Fruit fly (Drosophila melanogaster): ENCODE measurements around the gene CG33235.

The CG33235 gene

DNA sequence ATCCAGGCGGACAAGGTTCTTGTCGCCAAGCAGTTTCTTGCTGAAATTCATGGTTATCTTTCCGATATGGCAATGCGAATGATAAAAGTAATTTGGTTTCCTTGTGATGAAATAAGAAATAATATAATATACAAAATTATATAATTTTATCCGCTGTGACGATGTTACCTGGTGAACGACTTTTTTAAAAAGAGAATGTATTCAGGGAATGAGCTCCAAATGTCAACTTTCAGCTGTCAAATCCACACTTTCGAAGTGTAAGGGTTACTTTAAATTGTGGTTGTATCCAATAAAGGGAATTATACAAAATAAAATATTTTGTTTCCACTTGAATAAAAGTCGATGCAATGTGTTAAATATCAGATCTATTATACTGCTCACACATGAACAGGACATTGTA, at the start of gene CG33235:
Gene CG33235 (minus strand): TSS at position 101 of the 400 bp plus-strand sequence.
- TF ChIP-seq Sin3A (optimal IDR thresholded peaks at IDR 0.05) (no peak), psq (optimal IDR thresholded peaks at IDR 0.05) (no peak), h (optimal IDR thresholded peaks at IDR 0.05) (no peak), insv (optimal IDR thresholded peaks at IDR 0.05) (no peak), ttk (optimal IDR thresholded peaks at IDR 0.05) (no peak), Myc (optimal IDR thresholded peaks at IDR 0.05) (no peak)

DNA sequence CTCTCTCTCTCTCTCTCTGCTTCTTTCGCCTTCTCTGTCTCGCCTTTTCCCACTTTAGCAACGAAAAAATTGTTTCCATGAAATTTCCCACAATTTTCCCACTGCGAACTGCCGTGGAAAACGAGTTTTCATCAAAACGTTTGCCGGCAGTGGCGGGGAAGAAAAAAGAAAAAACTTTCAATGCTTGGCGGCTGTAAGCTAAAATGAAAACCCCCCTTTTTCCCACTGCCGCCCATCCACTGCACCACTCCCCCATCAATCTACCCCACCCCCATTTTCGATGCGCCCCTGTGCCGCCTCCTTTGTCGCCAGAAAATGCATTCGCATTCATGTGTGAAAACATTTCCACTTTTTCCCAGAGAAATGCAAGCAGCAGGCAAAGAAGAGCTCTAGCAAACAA, 39.9 kb upstream of the CG33235 start:
- TF ChIP-seq psq (optimal IDR thresholded peaks at IDR 0.05) = no peak
- no peak for TF ChIP-seq Myc (optimal IDR thresholded peaks at IDR 0.05)
- no peak for TF ChIP-seq Sin3A (optimal IDR thresholded peaks at IDR 0.05)
- no peak for TF ChIP-seq ttk (optimal IDR thresholded peaks at IDR 0.05)
- no peak for TF ChIP-seq insv (optimal IDR thresholded peaks at IDR 0.05)
- TF ChIP-seq h (optimal IDR thresholded peaks at IDR 0.05) = no peak

DNA sequence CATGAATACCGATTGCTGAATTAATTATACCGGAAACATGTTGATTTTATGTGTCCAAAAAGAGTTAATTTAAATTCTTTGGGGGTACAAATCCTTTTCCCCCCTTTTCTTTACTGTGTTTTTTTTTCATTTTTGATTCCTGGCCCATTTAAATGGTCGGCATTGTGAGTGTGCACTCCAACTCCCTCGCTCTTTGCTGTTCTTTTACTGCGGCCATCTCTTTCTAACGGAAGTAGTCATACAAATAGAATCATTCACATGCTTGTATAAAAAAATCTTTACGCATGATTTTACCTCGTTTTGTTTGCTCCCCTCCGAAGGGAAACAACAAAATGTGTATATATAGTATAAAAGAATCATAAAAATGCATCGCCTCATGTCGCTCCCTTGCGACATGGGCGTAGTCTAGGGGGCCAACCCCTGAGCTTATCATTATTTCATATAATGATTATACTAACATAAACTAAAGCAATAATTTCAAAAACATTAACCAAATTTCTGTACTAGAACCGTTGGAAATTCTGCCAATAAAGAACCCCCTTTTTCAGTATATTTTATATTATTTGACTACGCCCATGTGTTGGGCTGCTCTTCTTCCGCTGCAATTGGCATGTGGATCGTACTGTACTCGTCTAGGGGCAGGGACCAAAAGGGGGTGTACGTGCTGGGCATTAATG, 36.8 kb upstream of the CG33235 start:
- TF ChIP-seq h (optimal IDR thresholded peaks at IDR 0.05) (no peak), ttk (optimal IDR thresholded peaks at IDR 0.05) (no peak), insv (optimal IDR thresholded peaks at IDR 0.05) (no peak), Myc (optimal IDR thresholded peaks at IDR 0.05) (no peak), Sin3A (optimal IDR thresholded peaks at IDR 0.05) (no peak), psq (optimal IDR thresholded peaks at IDR 0.05) (no peak)

DNA sequence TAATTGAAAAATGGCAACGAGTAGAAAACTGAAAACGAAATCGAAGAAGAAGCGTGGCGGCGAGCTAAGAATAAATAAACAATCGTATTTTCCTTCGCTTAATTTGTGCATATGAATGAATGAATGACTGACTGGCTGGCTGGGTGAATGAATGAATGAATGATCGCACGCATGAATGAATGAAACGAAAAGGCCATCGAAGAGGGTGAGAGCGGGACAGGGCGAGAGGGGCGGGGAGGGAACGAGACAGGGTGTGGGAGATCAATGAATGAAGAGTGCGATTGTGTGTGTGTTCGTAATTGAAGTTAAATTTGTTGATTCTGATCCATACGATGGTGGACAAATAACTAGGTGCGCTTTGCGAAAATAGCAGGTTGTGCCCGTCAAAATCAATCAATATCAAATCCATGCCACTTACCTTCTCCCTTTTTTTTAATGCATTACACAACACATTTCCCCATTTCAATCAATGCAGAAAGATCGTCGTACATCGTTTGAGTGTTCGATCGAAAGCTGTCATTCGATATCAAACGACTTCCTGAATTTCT, 35.8 kb upstream of the CG33235 start:
- TF ChIP-seq Sin3A (optimal IDR thresholded peaks at IDR 0.05) (no peak), ttk (optimal IDR thresholded peaks at IDR 0.05) (no peak), h (optimal IDR thresholded peaks at IDR 0.05) (no peak), psq (optimal IDR thresholded peaks at IDR 0.05) (no peak), Myc (optimal IDR thresholded peaks at IDR 0.05) (no peak), insv (optimal IDR thresholded peaks at IDR 0.05) (no peak)

DNA sequence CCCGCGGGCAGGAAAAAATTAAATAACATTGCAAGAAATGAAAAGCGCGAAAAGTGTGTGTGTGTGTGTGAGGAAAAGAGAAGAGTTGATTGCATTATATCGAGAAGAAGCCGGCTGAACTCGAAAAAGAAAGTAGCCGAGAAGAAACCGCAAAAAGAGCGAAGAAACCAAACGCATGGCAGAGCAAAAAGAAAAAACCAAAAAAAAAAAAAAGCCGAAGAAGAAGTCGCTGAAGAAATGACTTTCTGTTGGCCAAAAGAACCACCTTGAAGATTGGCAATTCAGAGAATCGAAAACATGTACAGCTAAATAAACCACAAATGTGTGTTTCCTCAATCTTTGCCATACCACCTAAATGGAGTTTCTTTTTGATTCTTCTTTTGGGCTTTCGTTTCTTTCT, 32.5 kb upstream of the CG33235 start:
- no peak for TF ChIP-seq insv (optimal IDR thresholded peaks at IDR 0.05)
- TF ChIP-seq Myc (optimal IDR thresholded peaks at IDR 0.05) = no peak
- no peak for TF ChIP-seq Sin3A (optimal IDR thresholded peaks at IDR 0.05)
- TF ChIP-seq ttk (optimal IDR thresholded peaks at IDR 0.05) = no peak
- TF ChIP-seq psq (optimal IDR thresholded peaks at IDR 0.05) = no peak
- TF ChIP-seq h (optimal IDR thresholded peaks at IDR 0.05) = no peak

DNA sequence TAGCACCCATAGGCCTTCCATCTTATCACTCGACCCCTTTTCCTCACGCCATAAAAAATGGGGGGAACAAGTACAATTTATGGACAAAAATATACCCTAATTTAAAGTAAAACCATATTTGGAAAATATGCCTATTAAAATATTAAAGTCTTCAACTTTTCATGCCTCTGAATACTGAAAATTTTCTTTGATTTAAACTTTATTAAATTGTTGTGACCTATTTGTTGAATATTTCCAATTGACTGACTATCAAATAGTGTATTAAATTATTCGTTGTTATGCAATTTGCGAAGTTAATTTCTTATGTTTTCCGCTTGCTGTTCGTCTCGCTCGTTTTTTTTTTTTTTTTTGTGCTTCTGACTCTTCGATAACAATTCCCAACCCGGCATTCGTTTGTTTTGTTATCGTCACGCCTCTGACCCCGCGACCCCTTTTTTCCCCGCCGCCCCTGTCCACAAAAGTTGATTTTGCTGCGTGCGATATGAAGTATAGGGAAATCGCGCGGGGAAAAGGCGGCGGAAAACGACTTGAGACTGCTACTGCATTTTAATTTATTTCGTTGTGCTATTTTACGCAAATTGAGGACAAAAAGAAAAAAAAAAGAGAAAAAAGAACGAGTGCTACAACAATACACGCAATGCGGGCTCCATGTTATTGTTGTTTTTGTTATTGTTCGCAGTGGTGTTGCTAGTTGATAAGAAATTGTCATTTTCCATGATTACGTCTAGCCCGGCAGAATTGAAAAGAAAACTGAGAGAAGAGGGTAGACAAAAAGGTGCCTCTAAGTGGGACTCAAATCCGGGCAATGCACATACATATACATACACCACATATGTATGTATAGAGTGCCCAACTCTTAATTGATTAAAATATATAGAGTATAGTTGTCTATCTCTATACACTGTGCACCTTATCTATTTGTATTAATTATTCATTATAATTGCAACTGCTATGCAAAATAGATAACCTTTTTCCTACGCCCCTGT, 30.5 kb upstream of the CG33235 start:
- TF ChIP-seq ttk (optimal IDR thresholded peaks at IDR 0.05) (no peak), Sin3A (optimal IDR thresholded peaks at IDR 0.05) (no peak), insv (optimal IDR thresholded peaks at IDR 0.05) (no peak), psq (optimal IDR thresholded peaks at IDR 0.05) (no peak), h (optimal IDR thresholded peaks at IDR 0.05) (no peak), Myc (optimal IDR thresholded peaks at IDR 0.05) (no peak)

DNA sequence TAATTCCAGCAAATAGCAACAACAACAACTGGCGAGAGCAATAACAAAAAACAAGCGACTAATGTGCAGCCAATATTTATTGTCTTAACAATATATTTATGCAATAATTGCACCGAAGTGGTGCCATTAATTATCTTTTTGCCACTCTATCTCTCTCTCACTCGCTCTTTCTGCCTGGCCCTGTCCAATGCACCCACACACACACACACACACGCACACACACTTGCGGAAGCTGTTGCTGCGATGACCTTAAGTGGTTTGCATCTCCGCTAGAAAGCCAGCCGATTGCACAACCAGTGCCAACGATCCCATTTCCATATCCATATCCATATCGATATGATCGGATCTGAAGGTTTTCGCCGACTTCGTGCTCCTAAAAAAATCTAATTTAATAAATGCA, 28.8 kb upstream of the CG33235 start:
- TF ChIP-seq Sin3A (optimal IDR thresholded peaks at IDR 0.05) (no peak), psq (optimal IDR thresholded peaks at IDR 0.05) (no peak), Myc (optimal IDR thresholded peaks at IDR 0.05) (no peak), insv (optimal IDR thresholded peaks at IDR 0.05) (no peak), ttk (optimal IDR thresholded peaks at IDR 0.05) (no peak), h (optimal IDR thresholded peaks at IDR 0.05) (no peak)

DNA sequence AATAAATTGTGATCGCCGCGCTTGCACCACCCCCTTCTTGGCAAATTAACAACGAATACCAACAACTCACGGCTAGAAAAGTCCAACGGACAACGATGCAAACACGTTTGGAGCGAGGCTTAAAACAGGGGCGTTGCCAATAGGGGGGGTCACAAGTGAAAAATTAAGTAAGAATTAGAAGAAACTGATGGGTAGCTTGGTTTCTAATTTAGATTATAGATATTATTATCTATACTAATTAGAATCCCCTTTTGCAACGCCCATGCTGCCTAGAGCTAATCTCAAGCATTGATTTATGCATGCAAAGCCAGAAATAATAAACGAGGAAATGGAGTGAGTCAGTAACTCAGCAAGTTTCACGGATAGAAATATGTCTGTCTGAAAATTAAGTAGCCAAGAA, 27.1 kb upstream of the CG33235 start:
- no peak for TF ChIP-seq Sin3A (optimal IDR thresholded peaks at IDR 0.05)
- no peak for TF ChIP-seq ttk (optimal IDR thresholded peaks at IDR 0.05)
- no peak for TF ChIP-seq psq (optimal IDR thresholded peaks at IDR 0.05)
- TF ChIP-seq h (optimal IDR thresholded peaks at IDR 0.05) = no peak
- no peak for TF ChIP-seq insv (optimal IDR thresholded peaks at IDR 0.05)
- TF ChIP-seq Myc (optimal IDR thresholded peaks at IDR 0.05) = no peak

DNA sequence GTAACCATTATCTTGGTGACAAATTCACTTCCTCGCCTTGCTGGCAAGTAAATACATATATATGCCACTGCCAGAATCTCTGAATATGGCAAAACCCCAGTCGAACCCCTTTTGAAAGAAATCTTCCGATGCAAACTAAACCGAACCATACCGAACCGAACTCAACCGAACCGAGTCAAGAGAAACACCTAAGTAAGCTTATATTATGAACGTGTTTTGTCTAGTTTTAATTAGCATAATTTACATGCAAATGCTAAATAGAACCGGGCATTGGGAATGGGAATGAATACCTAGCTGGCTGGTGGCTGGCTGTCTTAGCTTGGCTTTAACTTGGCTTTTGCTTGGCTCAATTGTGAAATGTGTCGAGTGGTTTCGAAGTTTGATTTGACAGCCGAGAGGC, 25.9 kb upstream of the CG33235 start:
- TF ChIP-seq ttk (optimal IDR thresholded peaks at IDR 0.05) = no peak
- no peak for TF ChIP-seq h (optimal IDR thresholded peaks at IDR 0.05)
- TF ChIP-seq Myc (optimal IDR thresholded peaks at IDR 0.05) = no peak
- TF ChIP-seq Sin3A (optimal IDR thresholded peaks at IDR 0.05) = no peak
- no peak for TF ChIP-seq psq (optimal IDR thresholded peaks at IDR 0.05)
- TF ChIP-seq insv (optimal IDR thresholded peaks at IDR 0.05) = no peak

DNA sequence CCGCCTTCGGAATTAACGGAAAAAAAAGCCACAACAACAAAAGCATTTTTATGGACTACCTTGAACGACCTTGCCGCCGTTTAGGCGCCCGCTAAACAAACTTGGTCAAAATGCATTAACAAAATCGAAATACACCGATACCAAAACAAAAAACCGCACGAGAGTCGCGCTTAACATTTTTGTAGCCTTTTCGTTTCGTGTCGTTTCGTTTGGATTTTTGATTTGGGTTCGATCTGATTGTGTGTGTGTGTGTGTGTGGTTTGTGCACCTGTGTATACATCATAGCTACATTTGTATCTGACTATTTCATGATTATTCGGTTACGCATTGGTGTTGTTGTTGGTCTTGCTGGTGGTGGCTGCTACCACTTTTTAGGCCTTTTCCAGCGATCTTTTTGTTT, 24.2 kb upstream of the CG33235 start:
- TF ChIP-seq psq (optimal IDR thresholded peaks at IDR 0.05) (no peak), insv (optimal IDR thresholded peaks at IDR 0.05) (no peak), Sin3A (optimal IDR thresholded peaks at IDR 0.05) (no peak), h (optimal IDR thresholded peaks at IDR 0.05) (no peak), Myc (optimal IDR thresholded peaks at IDR 0.05) (no peak), ttk (optimal IDR thresholded peaks at IDR 0.05) (no peak)

DNA sequence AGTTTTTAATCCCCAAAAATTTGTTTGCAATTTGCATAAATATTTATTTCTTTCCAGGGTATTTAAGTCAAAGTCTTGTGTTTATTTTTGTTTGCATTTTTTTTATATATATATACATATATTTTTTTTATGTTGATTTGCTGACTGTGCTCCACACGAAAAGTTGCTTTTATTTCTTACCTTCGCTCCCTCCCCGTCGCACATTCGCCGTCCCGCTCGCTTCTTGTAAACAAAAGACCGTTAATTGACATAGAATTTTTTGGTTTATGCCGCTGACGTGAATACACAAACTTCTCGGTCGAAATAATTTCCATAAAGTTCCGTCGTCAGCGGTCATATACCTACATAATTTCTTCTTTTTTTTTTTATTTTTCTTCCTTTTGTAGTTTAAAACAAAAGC, 21.5 kb upstream of the CG33235 start:
- TF ChIP-seq psq (optimal IDR thresholded peaks at IDR 0.05) = no peak
- no peak for TF ChIP-seq h (optimal IDR thresholded peaks at IDR 0.05)
- no peak for TF ChIP-seq insv (optimal IDR thresholded peaks at IDR 0.05)
- no peak for TF ChIP-seq ttk (optimal IDR thresholded peaks at IDR 0.05)
- no peak for TF ChIP-seq Myc (optimal IDR thresholded peaks at IDR 0.05)
- TF ChIP-seq Sin3A (optimal IDR thresholded peaks at IDR 0.05) = no peak

DNA sequence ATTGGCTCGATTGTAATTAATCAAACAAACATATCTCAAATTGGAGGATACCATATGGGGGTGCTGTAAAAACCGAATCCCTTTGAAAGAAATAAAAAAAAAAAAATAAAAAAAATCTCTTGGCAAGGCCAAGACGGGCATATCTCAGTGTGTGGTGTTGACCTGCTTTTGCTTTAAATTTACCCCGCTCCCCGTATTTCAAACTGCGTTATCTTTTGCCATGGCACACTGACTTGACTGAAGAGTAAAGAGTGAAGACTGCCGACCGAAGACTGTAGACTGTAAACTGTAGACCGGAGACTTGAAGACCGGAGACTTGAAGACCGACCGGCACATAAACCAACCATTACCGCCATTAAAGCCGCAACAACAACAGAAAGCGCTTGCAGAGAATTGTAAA, 20.6 kb upstream of the CG33235 start:
- TF ChIP-seq Sin3A (optimal IDR thresholded peaks at IDR 0.05) (no peak), h (optimal IDR thresholded peaks at IDR 0.05) (no peak), Myc (optimal IDR thresholded peaks at IDR 0.05) (no peak), ttk (optimal IDR thresholded peaks at IDR 0.05) (no peak)
